Worm (Caenorhabditis elegans): ENCODE results near the gene M106.2.

M106.2 gene

ce11 chrII:10872541-10872940 lies 22.7 kb upstream of the M106.2 start, which contains the start of the genes cyn-4 and copz-1 (continued):
- TF ChIP-seq ceh-20 (GFP tag; IDR thresholded peaks at IDR 0.05) (no peak), nhr-25 (tag; optimal IDR thresholded peaks at IDR 0.05; ENCODE audit: borderline replicate concordance, insufficient read depth) (peak; percentile 15), hif-1 (tag; optimal IDR thresholded peaks at IDR 0.05) (peak in 1 of 2 experiments; percentile 88), arid-1 (GFP tag; conservative IDR thresholded peaks at IDR 0.05) (peak; percentile 40; the same call in 1 of the 2 replicates), nhr-42 (GFP tag; IDR thresholded peaks at IDR 0.05) (no peak), lsy-2 (tag; optimal IDR thresholded peaks at IDR 0.05) (peak; percentile 50 to 94), ceh-44 (GFP tag; IDR thresholded peaks at IDR 0.05) (0 out of 2 replicates have a peak, but pooled peaks have one; percentile 30), spr-1 (tag; optimal IDR thresholded peaks at IDR 0.05) (peak; percentile 10), mes-2 (tag; optimal IDR thresholded peaks at IDR 0.05; ENCODE audit: poor library complexity, severe bottlenecking) (peak; percentile 98), nhr-77 (tag; optimal IDR thresholded peaks at IDR 0.05) (peak; percentile 3), fkh-10 (GFP tag; optimal IDR thresholded peaks at IDR 0.05) (peak; percentile 49), nhr-6 (tag; optimal IDR thresholded peaks at IDR 0.05) (peak; percentile 66), daf-16 (GFP tag; optimal IDR thresholded peaks at IDR 0.05) (no peak), daf-16 (tag; optimal IDR thresholded peaks at IDR 0.05) (peak; percentile 51), nhr-48 (tag; optimal IDR thresholded peaks at IDR 0.05) (no peak), lin-39 (tag; optimal IDR thresholded peaks at IDR 0.05) (no peak), ztf-7 (tag; optimal IDR thresholded peaks at IDR 0.05) (no peak), set-16 (GFP tag; IDR thresholded peaks at IDR 0.05) (no peak), R02D3.7 (tag; optimal IDR thresholded peaks at IDR 0.05) (peak; percentile 92), cey-2 (tag; optimal IDR thresholded peaks at IDR 0.05; ENCODE audit: borderline replicate concordance, insufficient read depth) (no peak), tag-97 (GFP tag; IDR thresholded peaks at IDR 0.05) (no peak), hmg-1.1 (GFP tag; IDR thresholded peaks at IDR 0.05) (0 out of 2 replicates have a peak, but pooled peaks have one; percentile 36), ama-1 (optimal IDR thresholded peaks at IDR 0.05) (no peak), lin-13 (GFP tag; optimal IDR thresholded peaks at IDR 0.05) (peak; percentile 38), sdz-12 (GFP tag; optimal IDR thresholded peaks at IDR 0.05) (no peak), aha-1 (tag) (peak; percentile 81), T20F7.1 (GFP tag; optimal IDR thresholded peaks at IDR 0.05) (peak; percentile 35), dpl-1 (GFP tag; optimal IDR thresholded peaks at IDR 0.05) (peak; percentile 81), nhr-237 (tag; optimal IDR thresholded peaks at IDR 0.05) (no peak), dve-1 (tag; optimal IDR thresholded peaks at IDR 0.05; ENCODE audit: insufficient read depth) (peak; percentile 70), pha-4 (GFP tag; IDR thresholded peaks at IDR 0.05) (no peak), pha-4 (tag; optimal IDR thresholded peaks at IDR 0.05) (no peak), lin-38 (GFP tag; IDR thresholded peaks at IDR 0.05) (peak; percentile 69), mep-1 (tag; optimal IDR thresholded peaks at IDR 0.05) (peak; percentile 57), zfp-2 (tag; optimal IDR thresholded peaks at IDR 0.05) (no peak), ceh-28 (tag; optimal IDR thresholded peaks at IDR 0.05) (no peak), ces-1 (GFP tag; optimal IDR thresholded peaks at IDR 0.05) (peak; percentile 0), ztf-11 (tag; optimal IDR thresholded peaks at IDR 0.05) (no peak), Y75B8A.6 (GFP tag; IDR thresholded peaks at IDR 0.05) (no peak), fos-1 (tag; optimal IDR thresholded peaks at IDR 0.05) (no peak), jun-1 (tag; optimal IDR thresholded peaks at IDR 0.05) (no peak)

ce11 chrII:10870698-10871097 lies 20.9 kb upstream of the M106.2 start:
- TF ChIP-seq pha-4 (GFP tag; IDR thresholded peaks at IDR 0.05) (no peak), pha-4 (tag; optimal IDR thresholded peaks at IDR 0.05) (no peak), set-16 (GFP tag; IDR thresholded peaks at IDR 0.05) (no peak), ama-1 (optimal IDR thresholded peaks at IDR 0.05) (peak; percentile 35), lsy-2 (tag; optimal IDR thresholded peaks at IDR 0.05) (peak in 1 of 2 experiments; percentile 25), aha-1 (tag) (peak; percentile 57), lin-38 (GFP tag; IDR thresholded peaks at IDR 0.05) (peak; percentile 41; the same call in 1 of the 2 replicates), zfp-2 (tag; optimal IDR thresholded peaks at IDR 0.05) (no peak), dve-1 (tag; optimal IDR thresholded peaks at IDR 0.05; ENCODE audit: insufficient read depth) (no peak), nhr-48 (tag; optimal IDR thresholded peaks at IDR 0.05) (peak; percentile 15), fkh-10 (GFP tag; optimal IDR thresholded peaks at IDR 0.05) (no peak), snpc-1.2 (GFP tag; IDR thresholded peaks at IDR 0.05) (no peak), spr-3 (GFP tag; optimal IDR thresholded peaks at IDR 0.05) (no peak), nhr-11 (tag; optimal IDR thresholded peaks at IDR 0.05) (no peak), rbr-2 (tag; optimal IDR thresholded peaks at IDR 0.05) (no peak)
